Worm (Caenorhabditis elegans) whole organism, L2 larva: ENCODE results near the gene fbxb-96.

Experiments used
- blmp-1 ChIP-seq: sonication (generic microtip); optimal IDR thresholded peaks from 2 replicates; lab custom pipeline; 2017; ENCODE audit warnings: missing genetic modification characterization, mild to moderate bottlenecking, missing compliant biosample characterization, antibody characterized with exemption, moderate library complexity; ENCODE audit not compliant: insufficient read depth
- crh-2 ChIP-seq: sonication (generic microtip); optimal IDR thresholded peaks from 2 replicates; lab custom pipeline; 2017; ENCODE audit warnings: missing biosample characterization, missing genetic modification characterization
- lsy-2 ChIP-seq, 2 experiments: fragments of 150-350 bp in 1 of 2; sonication (generic microtip) in 1 of 2; optimal IDR thresholded peaks; 2 replicates each; lab custom pipeline; 2014 to 2017; ENCODE audit warnings: missing biosample characterization in 2 of 2, missing genetic modification characterization in 2 of 2
- nhr-6 ChIP-seq: fragments of 150-350 bp; optimal IDR thresholded peaks from 2 replicates; lab custom pipeline; 2014; ENCODE audit warnings: missing biosample characterization, missing genetic modification characterization
- unc-62 ChIP-seq: fragments of 150-350 bp; optimal IDR thresholded peaks from 2 replicates; lab custom pipeline; 2014; ENCODE audit warnings: missing biosample characterization, missing genetic modification reagents, missing genetic modification characterization
- ztf-11 ChIP-seq: sonication (generic microtip); optimal IDR thresholded peaks from 2 replicates; lab custom pipeline; 2017; ENCODE audit warnings: missing biosample characterization, missing genetic modification characterization
- ztf-4 ChIP-seq: fragments of 150-350 bp; optimal IDR thresholded peaks from 2 replicates; lab custom pipeline; 2014; ENCODE audit warnings: missing biosample characterization, missing genetic modification characterization

DNA sequence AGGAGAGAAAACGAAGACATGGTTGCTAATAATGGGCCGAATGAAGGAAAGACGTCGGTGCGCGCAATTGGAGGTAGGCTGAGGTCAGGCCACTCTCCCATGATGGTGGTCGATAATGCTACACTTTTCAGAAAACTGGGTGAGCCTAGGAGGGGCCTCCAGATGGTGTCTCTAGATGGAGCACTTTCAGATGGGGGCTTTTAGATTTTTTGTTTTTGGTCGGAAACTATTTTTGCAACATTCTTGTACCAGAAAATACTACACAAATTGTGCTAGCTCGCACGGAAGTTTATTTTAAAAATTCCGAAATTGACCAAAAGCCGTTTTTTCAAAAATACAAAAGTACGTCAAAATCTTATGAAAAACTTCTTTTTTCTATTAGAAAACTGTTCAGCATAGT, 31.9 kb downstream of the fbxb-96 start, which contains the start of gene fbxb-10:
- TF ChIP-seq blmp-1 (tag; lab: Kevin White, UChicago), result no peak
- TF ChIP-seq unc-62 (GFP tag; lab: Kevin White, UChicago), result no peak
- TF ChIP-seq lsy-2 (tag; optimal IDR thresholded peaks at IDR 0.05; lab: Kevin White, UChicago), result no peak
- TF ChIP-seq ztf-4 (tag; lab: Kevin White, UChicago), result no peak
- no peak for TF ChIP-seq crh-2 (tag; lab: Kevin White, UChicago)
- no peak for TF ChIP-seq nhr-6 (tag; lab: Kevin White, UChicago)
- no peak for TF ChIP-seq ztf-11 (tag; lab: Kevin White, UChicago)
